Fruit fly (Drosophila melanogaster): Measurements from ENCODE around the gene CG18731.

CG18731 gene

dm6 chr3R:29745056-29745455, 20.2 kb downstream of the CG18731 start, which contains the start of the genes Wdr24 and IntS11 (continued):
- TF ChIP-seq Neu2 (GFP tag; optimal IDR thresholded peaks at IDR 0.05; ENCODE audit: borderline replicate concordance) = no peak
- TF ChIP-seq Sry-δ (GFP tag; optimal IDR thresholded peaks at IDR 0.05) = peak; percentile 52
- TF ChIP-seq her (GFP tag; optimal IDR thresholded peaks at IDR 0.05) = no peak
- peak; percentile 88 for TF ChIP-seq CG2678 (tag; optimal IDR thresholded peaks at IDR 0.05)
- TF ChIP-seq Xrp1 (GFP tag; IDR thresholded peaks at IDR 0.05) = peak; percentile 79
- TF ChIP-seq pzg (GFP tag; optimal IDR thresholded peaks at IDR 0.05) = peak; percentile 73
- TF ChIP-seq emc (GFP tag; optimal IDR thresholded peaks at IDR 0.05) = peak; percentile 56
- peak; percentile 69 for TF ChIP-seq wor (GFP tag; IDR thresholded peaks at IDR 0.05)
- TF ChIP-seq dimm (GFP tag; IDR thresholded peaks at IDR 0.05) = peak; percentile 79
- peak; percentile 79 for TF ChIP-seq CG17829 (tag; optimal IDR thresholded peaks at IDR 0.05)
- peak; percentile 94 for TF ChIP-seq CG14014 (GFP tag; IDR thresholded peaks at IDR 0.05)
- peak; percentile 88 for TF ChIP-seq nmo (GFP tag; optimal IDR thresholded peaks at IDR 0.05)
- peak; percentile 91 for TF ChIP-seq CG12659 (GFP tag; optimal IDR thresholded peaks at IDR 0.05)
- no peak; the same call in 2 of the 3 replicates for TF ChIP-seq knrl (GFP tag; IDR thresholded peaks at IDR 0.05; ENCODE audit: partially characterized antibody)
- peak; percentile 60 for TF ChIP-seq tx (GFP tag; optimal IDR thresholded peaks at IDR 0.05)
- peak; percentile 75 for TF ChIP-seq croc (GFP tag; conservative IDR thresholded peaks at IDR 0.05)
- TF ChIP-seq crp (GFP tag; optimal IDR thresholded peaks at IDR 0.05) = peak in 1 of 2 experiments; percentile 70
- no peak for TF ChIP-seq da (GFP tag; optimal IDR thresholded peaks at IDR 0.05)
- TF ChIP-seq B-H2 (GFP tag; optimal IDR thresholded peaks at IDR 0.05) = peak; percentile 74
- TF ChIP-seq Fer2 (tag; optimal IDR thresholded peaks at IDR 0.05) = peak; percentile 80
- TF ChIP-seq Myb (GFP tag; optimal IDR thresholded peaks at IDR 0.05) = peak; percentile 68
- TF ChIP-seq Dek (tag; optimal IDR thresholded peaks at IDR 0.05) = peak; percentile 90
- TF ChIP-seq tll (GFP tag; optimal IDR thresholded peaks at IDR 0.05) = peak in 1 of 2 experiments; percentile 64
- TF ChIP-seq Dfd (GFP tag; optimal IDR thresholded peaks at IDR 0.05) = no peak
- TF ChIP-seq CG43689 (GFP tag; IDR thresholded peaks at IDR 0.05) = peak; percentile 80
- TF ChIP-seq Camta (GFP tag; optimal IDR thresholded peaks at IDR 0.05) = peak; percentile 31
- TF ChIP-seq CG3163 (GFP tag; optimal IDR thresholded peaks at IDR 0.05) = no peak
- no peak for TF ChIP-seq Eip74EF (GFP tag; optimal IDR thresholded peaks at IDR 0.05)
- TF ChIP-seq Oli (tag; optimal IDR thresholded peaks at IDR 0.05) = peak; percentile 70
- TF ChIP-seq CG8089 (GFP tag; optimal IDR thresholded peaks at IDR 0.05) = no peak
- TF ChIP-seq CG10274 (GFP tag; optimal IDR thresholded peaks at IDR 0.05) = peak; percentile 23
- peak; percentile 70; the same call in 2 of the 3 replicates for TF ChIP-seq CG2199 (GFP tag; IDR thresholded peaks at IDR 0.05)
- TF ChIP-seq CG13624 (GFP tag; optimal IDR thresholded peaks at IDR 0.05) = peak; percentile 86
- no peak for TF ChIP-seq kni (GFP tag; optimal IDR thresholded peaks at IDR 0.05)
- TF ChIP-seq pnt (GFP tag; optimal IDR thresholded peaks at IDR 0.05) = peak; percentile 61
- TF ChIP-seq Dip2 (GFP tag; IDR thresholded peaks at IDR 0.05) = 0 out of 2 replicates have a peak, but pooled peaks have one; percentile 28
- TF ChIP-seq gsb-n (tag; optimal IDR thresholded peaks at IDR 0.05) = no peak
- TF ChIP-seq Poxn (GFP tag; IDR thresholded peaks at IDR 0.05) = peak; percentile 87
- no peak for TF ChIP-seq HLH4C (GFP tag; IDR thresholded peaks at IDR 0.05; ENCODE audit: partially characterized antibody)
- peak; percentile 82 for TF ChIP-seq CG10147 (GFP tag; optimal IDR thresholded peaks at IDR 0.05)
- TF ChIP-seq Oaz (GFP tag; IDR thresholded peaks at IDR 0.05) = peak; percentile 87
- TF ChIP-seq eve (GFP tag; optimal IDR thresholded peaks at IDR 0.05) = no peak
- TF ChIP-seq CG17328 (GFP tag; IDR thresholded peaks at IDR 0.05) = peak; percentile 75
- TF ChIP-seq Elba2 (GFP tag; optimal IDR thresholded peaks at IDR 0.05) = peak; percentile 92
- peak; percentile 60 for TF ChIP-seq CG15696 (tag; optimal IDR thresholded peaks at IDR 0.05)
- TF ChIP-seq CG9437 (GFP tag; optimal IDR thresholded peaks at IDR 0.05) = peak; percentile 65
- no peak for TF ChIP-seq CG1832 (GFP tag; optimal IDR thresholded peaks at IDR 0.05)
- peak in 1 of 3 experiments; percentile 33 for TF ChIP-seq Stat92E (GFP tag; optimal IDR thresholded peaks at IDR 0.05)
- TF ChIP-seq dm (GFP tag; optimal IDR thresholded peaks at IDR 0.05) = peak; percentile 74
- no peak for TF ChIP-seq CG11504 (tag; optimal IDR thresholded peaks at IDR 0.05)

All from whole organism, embryonic.